Fruit fly (Drosophila melanogaster) whole organism, embryonic: ENCODE results near the gene CG14383.

Experiments used
- Abd-B ChIP-seq: fragments of 200-800 bp; sonication (Bioruptor generic); optimal IDR thresholded peaks from 2 replicates; lab custom pipeline; 2018; ENCODE audit warnings: missing biosample characterization, mild to moderate bottlenecking, missing genetic modification characterization, moderate library complexity
- CG10147 ChIP-seq: fragments of 200-800 bp; sonication (Bioruptor generic); optimal IDR thresholded peaks from 2 replicates; lab custom pipeline; 2019; ENCODE audit warnings: missing biosample characterization, mild to moderate bottlenecking, missing genetic modification characterization, moderate library complexity
- CG11247 ChIP-seq: fragments of 200-800 bp; sonication (Bioruptor generic); IDR thresholded peaks from 2 replicates; pipeline ENCODE4 v1.3.6; 2022; ENCODE audit warnings: missing biosample characterization, missing genetic modification characterization
- CG11560 ChIP-seq: fragments of 200-800 bp; sonication (Bioruptor generic); IDR thresholded peaks from 3 replicates; pipeline ENCODE4 v1.3.6; 2022; ENCODE audit warnings: missing biosample characterization, missing genetic modification characterization
- CG11723 ChIP-seq: fragments of 200-800 bp; sonication (Bioruptor generic); optimal IDR thresholded peaks from 2 replicates; lab custom pipeline; 2017; ENCODE audit warnings: missing biosample characterization, mild to moderate bottlenecking, missing genetic modification characterization
- CG13424 ChIP-seq: fragments of 200-800 bp; sonication (Bioruptor generic); optimal IDR thresholded peaks from 2 replicates; lab custom pipeline; 2019; ENCODE audit warnings: missing biosample characterization, mild to moderate bottlenecking, missing genetic modification characterization, moderate library complexity
- CG13624 ChIP-seq: fragments of 200-800 bp; sonication (Bioruptor generic); optimal IDR thresholded peaks from 2 replicates; lab custom pipeline; 2016; ENCODE audit warnings: missing biosample characterization, missing genetic modification characterization
- CG13894 ChIP-seq: fragments of 200-800 bp; sonication (Bioruptor generic); optimal IDR thresholded peaks from 3 replicates; lab custom pipeline; 2018; ENCODE audit warnings: missing biosample characterization, mild to moderate bottlenecking, missing genetic modification characterization, moderate library complexity
- CG14050 ChIP-seq: fragments of 200-800 bp; sonication (Bioruptor generic); IDR thresholded peaks from 3 replicates; pipeline ENCODE4 v1.3.6; 2022; ENCODE audit warnings: missing biosample characterization, missing genetic modification characterization
- CG14441 ChIP-seq: fragments of 200-800 bp; sonication (Bioruptor generic); IDR thresholded peaks from 2 replicates; pipeline ENCODE4 v1.3.6; 2022; ENCODE audit warnings: missing biosample characterization, missing genetic modification characterization
- CG16863 ChIP-seq: fragments of 200-800 bp; sonication (Bioruptor generic); optimal IDR thresholded peaks from 3 replicates; lab custom pipeline; 2016; ENCODE audit warnings: missing biosample characterization, missing genetic modification characterization
- CG17568 ChIP-seq: fragments of 200-800 bp; sonication (Bioruptor generic); optimal IDR thresholded peaks from 2 replicates; lab custom pipeline; 2018; ENCODE audit warnings: missing biosample characterization, mild to moderate bottlenecking, missing genetic modification characterization, moderate library complexity
- CG17912 ChIP-seq: fragments of 200-800 bp; sonication (Bioruptor generic); optimal IDR thresholded peaks from 2 replicates; lab custom pipeline; 2018; ENCODE audit warnings: missing biosample characterization, mild to moderate bottlenecking, missing genetic modification characterization
- CG18476 ChIP-seq: fragments of 200-800 bp; sonication (Bioruptor generic); optimal IDR thresholded peaks from 2 replicates; lab custom pipeline; 2016; ENCODE audit warnings: missing biosample characterization, mild to moderate bottlenecking, missing genetic modification characterization
- CG2120 ChIP-seq: fragments of 200-800 bp; sonication (Bioruptor generic); optimal IDR thresholded peaks from 3 replicates; lab custom pipeline; 2016; ENCODE audit warnings: missing biosample characterization, missing genetic modification characterization
- CG2712 ChIP-seq: fragments of 200-800 bp; optimal IDR thresholded peaks from 3 replicates; lab custom pipeline; 2019; ENCODE audit warnings: missing biosample characterization, mild to moderate bottlenecking, missing genetic modification characterization, moderate library complexity
- CG30020 ChIP-seq: fragments of 200-800 bp; optimal IDR thresholded peaks from 2 replicates; lab custom pipeline; 2019; ENCODE audit warnings: missing biosample characterization, mild to moderate bottlenecking, missing genetic modification characterization, moderate library complexity
- CG3163 ChIP-seq: fragments of 200-800 bp; sonication (Bioruptor generic); optimal IDR thresholded peaks from 3 replicates; lab custom pipeline; 2016; ENCODE audit warnings: missing biosample characterization, missing genetic modification characterization
- CG33557 ChIP-seq: fragments of 200-800 bp; sonication (Bioruptor generic); optimal IDR thresholded peaks from 2 replicates; lab custom pipeline; 2019; ENCODE audit warnings: missing biosample characterization, mild to moderate bottlenecking, missing genetic modification characterization, moderate library complexity
- CG34224 ChIP-seq: fragments of 200-800 bp; sonication (Bioruptor generic); IDR thresholded peaks from 3 replicates; pipeline ENCODE4 v1.3.6; 2022; ENCODE audit warnings: missing biosample characterization, missing genetic modification characterization; ENCODE audit not compliant: partially characterized antibody
- CG4328 ChIP-seq: fragments of 200-800 bp; sonication (Bioruptor generic); optimal IDR thresholded peaks from 3 replicates; lab custom pipeline; 2017; ENCODE audit warnings: missing biosample characterization, missing genetic modification reagents, missing genetic modification characterization
- CG4424 ChIP-seq: fragments of 200-800 bp; sonication (Bioruptor generic); optimal IDR thresholded peaks from 3 replicates; lab custom pipeline; 2016; ENCODE audit warnings: missing biosample characterization, missing genetic modification characterization
- CG8281 ChIP-seq: fragments of 200-800 bp; sonication (Bioruptor generic); optimal IDR thresholded peaks from 2 replicates; lab custom pipeline; 2018; ENCODE audit warnings: missing biosample characterization, mild to moderate bottlenecking, missing genetic modification characterization, moderate library complexity
- CG8924 ChIP-seq: fragments of 200-800 bp; optimal IDR thresholded peaks from 3 replicates; lab custom pipeline; 2019; ENCODE audit warnings: missing biosample characterization, mild to moderate bottlenecking, missing genetic modification characterization, moderate library complexity
- CG9609 ChIP-seq: fragments of 200-800 bp; sonication (Bioruptor generic); optimal IDR thresholded peaks from 3 replicates; lab custom pipeline; 2016; ENCODE audit warnings: missing biosample characterization, missing genetic modification characterization
- CG9727 ChIP-seq: fragments of 200-800 bp; sonication (Bioruptor generic); optimal IDR thresholded peaks from 3 replicates; lab custom pipeline; 2017; ENCODE audit warnings: missing biosample characterization, mild to moderate bottlenecking, missing genetic modification characterization
- Dip2 ChIP-seq: fragments of 200-800 bp; sonication (Bioruptor generic); IDR thresholded peaks from 2 replicates; pipeline ENCODE4 v1.3.6; 2022; ENCODE audit warnings: missing biosample characterization, missing genetic modification characterization
- Fer3 ChIP-seq: fragments of 200-800 bp; sonication (Bioruptor generic); optimal IDR thresholded peaks from 2 replicates; lab custom pipeline; 2018; ENCODE audit warnings: missing biosample characterization, mild to moderate bottlenecking, missing genetic modification characterization, moderate library complexity
- Mrtf ChIP-seq: fragments of 200-800 bp; sonication (Bioruptor generic); IDR thresholded peaks from 3 replicates; pipeline ENCODE4 v1.3.6; 2022; ENCODE audit warnings: missing biosample characterization, missing genetic modification characterization
- NFAT ChIP-seq: fragments of 200-800 bp; sonication (Bioruptor generic); IDR thresholded peaks from 2 replicates; pipeline ENCODE4 v1.3.6; 2022; ENCODE audit warnings: missing biosample characterization, missing genetic modification characterization
- Neu2 ChIP-seq: fragments of 200-800 bp; sonication (Bioruptor generic); optimal IDR thresholded peaks from 3 replicates; lab custom pipeline; 2016; ENCODE audit warnings: missing biosample characterization, missing genetic modification characterization, borderline replicate concordance
- Oaz ChIP-seq: fragments of 200-800 bp; sonication (Bioruptor generic); IDR thresholded peaks from 2 replicates; pipeline ENCODE4 v1.3.6; 2022; ENCODE audit warnings: missing biosample characterization, missing genetic modification characterization
- Ptx1 ChIP-seq: fragments of 200-800 bp; sonication (Bioruptor generic); IDR thresholded peaks from 2 replicates; pipeline ENCODE4 v1.3.6; 2022; ENCODE audit warnings: missing biosample characterization, missing genetic modification characterization
- Sin3A ChIP-seq: fragments of >200 bp; optimal IDR thresholded peaks from 2 replicates; lab custom pipeline; 2018
- ci ChIP-seq: fragments of 200-800 bp; sonication (Bioruptor generic); IDR thresholded peaks from 3 replicates; pipeline ENCODE4 v1.3.6; 2022; ENCODE audit warnings: missing biosample characterization, missing genetic modification characterization
- dm ChIP-seq: fragments of 200-800 bp; sonication (Bioruptor generic); optimal IDR thresholded peaks from 3 replicates; lab custom pipeline; 2016; ENCODE audit warnings: missing biosample characterization, missing genetic modification characterization
- en ChIP-seq: fragments of 200-800 bp; sonication (Bioruptor generic); optimal IDR thresholded peaks from 2 replicates; lab custom pipeline; 2016; ENCODE audit warnings: missing biosample characterization, missing genetic modification characterization
- eve ChIP-seq, 2 experiments: fragments of >200 bp; optimal IDR thresholded peaks; 2 replicates each; lab custom pipeline; 2017; ENCODE audit warnings: missing biosample characterization in 2 of 2, missing genetic modification characterization in 2 of 2
- kni ChIP-seq: fragments of 200-800 bp; sonication (Bioruptor generic); optimal IDR thresholded peaks from 3 replicates; lab custom pipeline; 2017; ENCODE audit warnings: mild to moderate bottlenecking, missing biosample characterization, missing genetic modification reagents, missing genetic modification characterization
- lbe ChIP-seq: fragments of 200-800 bp; sonication (Bioruptor generic); optimal IDR thresholded peaks from 2 replicates; lab custom pipeline; 2016; ENCODE audit warnings: missing biosample characterization, mild to moderate bottlenecking, missing genetic modification characterization
- nerfin-1 ChIP-seq: fragments of 200-800 bp; sonication (Bioruptor generic); optimal IDR thresholded peaks from 3 replicates; lab custom pipeline; 2019; ENCODE audit warnings: missing biosample characterization, mild to moderate bottlenecking, missing genetic modification characterization, moderate library complexity
- nerfin-2 ChIP-seq: fragments of 200-800 bp; sonication (Bioruptor generic); IDR thresholded peaks from 2 replicates; pipeline ENCODE4 v1.3.6; 2022; ENCODE audit warnings: missing biosample characterization, missing genetic modification characterization; ENCODE audit not compliant: partially characterized antibody
- nmo ChIP-seq: fragments of 200-800 bp; sonication (Bioruptor generic); optimal IDR thresholded peaks from 2 replicates; lab custom pipeline; 2018; ENCODE audit warnings: missing biosample characterization, mild to moderate bottlenecking, missing genetic modification characterization, moderate library complexity
- pho ChIP-seq: fragments of 200-800 bp; sonication (Bioruptor generic); optimal IDR thresholded peaks from 2 replicates; lab custom pipeline; 2016; ENCODE audit warnings: missing biosample characterization, missing genetic modification characterization
- rib ChIP-seq: fragments of 200-800 bp; sonication (Bioruptor generic); IDR thresholded peaks from 2 replicates; pipeline ENCODE4 v1.3.6; 2022; ENCODE audit warnings: missing biosample characterization, missing genetic modification characterization
- scrt ChIP-seq: fragments of 200-800 bp; sonication (Bioruptor generic); optimal IDR thresholded peaks from 2 replicates; lab custom pipeline; 2018; ENCODE audit warnings: missing biosample characterization, mild to moderate bottlenecking, missing genetic modification characterization, moderate library complexity
- sob ChIP-seq: fragments of 200-800 bp; sonication (Bioruptor generic); IDR thresholded peaks from 2 replicates; pipeline ENCODE4 v1.3.6; 2022; ENCODE audit warnings: missing biosample characterization, missing genetic modification characterization
- tll ChIP-seq, 2 experiments: fragments of 200-800 bp in 1 of 2; fragments of >200 bp in 1 of 2; sonication (Bioruptor generic) in 1 of 2; optimal IDR thresholded peaks; 2 replicates each; lab custom pipeline; 2017 to 2019; ENCODE audit warnings: missing biosample characterization in 2 of 2, missing genetic modification characterization in 2 of 2, mild to moderate bottlenecking in 1 of 2, moderate library complexity in 1 of 2
- tna ChIP-seq: fragments of 200-800 bp; sonication (Bioruptor generic); IDR thresholded peaks from 2 replicates; pipeline ENCODE4 v1.3.6; 2022; ENCODE audit warnings: missing biosample characterization, missing genetic modification characterization; ENCODE audit not compliant: partially characterized antibody
- twi ChIP-seq: fragments of 200-800 bp; optimal IDR thresholded peaks from 2 replicates; lab custom pipeline; 2019; ENCODE audit warnings: missing biosample characterization, mild to moderate bottlenecking, missing genetic modification characterization, moderate library complexity

The CG14383 gene

dm6 chr3R:12980628-12981219 lies 7.6 kb downstream of the CG14383 start, which contains the start of gene Paip2:
TSS of gene Paip2 (plus strand) at chr3R:12980792.
- TF ChIP-seq Mrtf (GFP tag; lab: Robert Waterston, UW) (no peak), kni (GFP tag; lab: Kevin White, UChicago) (no peak), ci (GFP tag; lab: Robert Waterston, UW) (no peak; the same call in 2 of the 3 replicates), CG10147 (GFP tag; lab: Kevin White, UChicago) (peak; percentile 40), CG4424 (GFP tag; lab: Kevin White, UChicago) (peak; percentile 4), CG9727 (GFP tag; lab: Kevin White, UChicago) (no peak), CG11560 (peak; percentile 61; the same call in 2 of the 3 replicates), nmo (GFP tag; lab: Kevin White, UChicago) (peak; percentile 71), CG17568 (GFP tag; lab: Kevin White, UChicago) (no peak), CG11723 (GFP tag; lab: Kevin White, UChicago) (no peak), Neu2 (no peak), CG13624 (GFP tag; lab: Kevin White, UChicago) (no peak), Ptx1 (no peak), twi (peak; percentile 12), Dip2 (GFP tag; lab: Robert Waterston, UW) (no peak), CG13424 (tag; lab: Kevin White, UChicago) (peak; percentile 10), scrt (GFP tag; lab: Kevin White, UChicago) (no peak), CG33557 (GFP tag; lab: Kevin White, UChicago) (no peak), lbe (GFP tag; lab: Kevin White, UChicago) (peak; percentile 16), Abd-B (GFP tag; lab: Kevin White, UChicago) (peak; percentile 74), sob (GFP tag; lab: Robert Waterston, UW) (no peak), Fer3 (tag; lab: Kevin White, UChicago) (no peak), CG8281 (tag; lab: Kevin White, UChicago) (no peak), CG2120 (peak; percentile 6), CG11247 (GFP tag; lab: Robert Waterston, UW) (no peak), nerfin-2 (GFP tag; lab: Robert Waterston, UW) (peak; percentile 98), CG2712 (tag; lab: Kevin White, UChicago) (peak; percentile 60), CG18476 (GFP tag; lab: Kevin White, UChicago) (no peak), CG13894 (tag; lab: Kevin White, UChicago) (peak; percentile 21), CG3163 (GFP tag; lab: Kevin White, UChicago) (peak; percentile 11), tna (peak; percentile 97), dm (peak; percentile 39), eve (GFP tag; optimal IDR thresholded peaks at IDR 0.05; lab: Kevin White, UChicago) (no peak), tll (GFP tag; optimal IDR thresholded peaks at IDR 0.05; lab: Kevin White, UChicago) (peak; percentile 2 to 56), CG34224 (GFP tag; lab: Robert Waterston, UW) (peak; percentile 98), pho (GFP tag; lab: Kevin White, UChicago) (peak; percentile 8), en (no peak), CG8924 (peak; percentile 38), CG4328 (GFP tag; lab: Kevin White, UChicago) (no peak), CG16863 (GFP tag; lab: Kevin White, UChicago) (no peak), CG14050 (GFP tag; lab: Robert Waterston, UW) (no peak), NFAT (GFP tag; lab: Robert Waterston, UW) (no peak), Sin3A (lab: Kevin White, UChicago) (peak; percentile 79), nerfin-1 (tag; lab: Kevin White, UChicago) (peak; percentile 31), CG14441 (no peak), CG17912 (no peak), CG30020 (tag; lab: Kevin White, UChicago) (peak; percentile 32), rib (GFP tag; lab: Robert Waterston, UW) (no peak), Oaz (GFP tag; lab: Robert Waterston, UW) (no peak), CG9609 (GFP tag; lab: Kevin White, UChicago) (no peak)
